Worm (Caenorhabditis elegans): Measurements from ENCODE around the gene T27D12.6.

DNA sequence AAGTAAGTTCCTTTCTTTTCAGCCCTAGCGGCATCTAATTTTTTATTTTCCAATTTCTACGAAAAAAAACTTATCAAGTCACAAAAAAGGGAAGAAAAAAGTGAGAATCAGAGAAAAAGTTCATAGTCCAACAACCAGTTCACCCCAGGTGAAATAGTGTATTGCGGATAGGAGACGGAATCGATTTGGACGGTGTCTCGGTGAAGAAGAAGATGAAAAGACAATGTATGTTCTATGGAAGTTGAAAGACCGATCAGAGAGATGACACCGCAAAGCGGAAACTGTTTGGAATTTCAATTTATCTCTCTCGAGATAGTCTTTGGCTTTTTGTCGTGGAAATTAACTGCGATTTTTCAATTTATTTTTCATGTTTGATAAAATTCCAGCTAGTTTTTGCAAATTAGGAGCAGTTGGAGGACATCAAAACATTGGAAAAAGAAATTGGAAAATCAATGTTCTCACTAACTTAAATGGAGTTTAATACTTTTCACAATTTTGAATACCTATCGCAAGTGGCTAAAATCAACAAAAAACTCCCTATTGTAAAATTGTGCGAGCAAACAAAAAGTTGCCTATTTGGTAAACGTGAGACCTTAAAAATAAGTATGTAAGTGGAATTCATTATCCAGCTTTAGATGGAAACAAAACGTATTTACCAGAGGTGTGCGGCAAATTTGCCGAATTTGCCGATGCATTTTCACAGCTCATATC, 17.0 kb downstream of the T27D12.6 start:
- no peak for TF ChIP-seq him-1 (tag; optimal IDR thresholded peaks at IDR 0.05)
- no peak for TF ChIP-seq W03F9.2 (tag; optimal IDR thresholded peaks at IDR 0.05)
